ENCODE assay signal across 1 fruit fly cellular context in genomic region chrX:15063404-15064062, dm6.
TF ChIP-seq lines count a peak whose summit lies in the region.

TSS of gene hiw (minus strand) at chrX:15063429.
TSS of gene ND-B18 (plus strand) at chrX:15063733.

TF ChIP-seq in whole organism, embryonic, 481 proteins besides CTCF, POLR2A, EP300 and RAD21 (continued from another document):
- TF ChIP-seq hkb (optimal IDR thresholded peaks at IDR 0.05; lab: Kevin White, UChicago) (no peak), hkb (GFP tag; IDR thresholded peaks at IDR 0.05; lab: Robert Waterston, UW) (0 out of 2 replicates have a peak, but pooled peaks have one; percentile 15), CG14014 (GFP tag; IDR thresholded peaks at IDR 0.05; lab: Robert Waterston, UW) (no peak), Med (GFP tag; lab: Kevin White, UChicago) (peak; percentile 82), jigr1 (GFP tag; IDR thresholded peaks at IDR 0.05; lab: Robert Waterston, UW) (no peak), Kr (GFP tag; optimal IDR thresholded peaks at IDR 0.05; lab: Kevin White, UChicago) (no peak), bsh (GFP tag; optimal IDR thresholded peaks at IDR 0.05; lab: Kevin White, UChicago) (no peak), Dip2 (GFP tag; IDR thresholded peaks at IDR 0.05; lab: Robert Waterston, UW) (no peak), CG4707 (GFP tag; optimal IDR thresholded peaks at IDR 0.05; lab: Kevin White, UChicago) (no peak), CG12391 (tag; optimal IDR thresholded peaks at IDR 0.05; lab: Kevin White, UChicago) (peak; percentile 8), CG16779 (GFP tag; IDR thresholded peaks at IDR 0.05; lab: Robert Waterston, UW) (no peak), dimm (GFP tag; IDR thresholded peaks at IDR 0.05; lab: Robert Waterston, UW) (no peak), tx (GFP tag; optimal IDR thresholded peaks at IDR 0.05; lab: Kevin White, UChicago) (no peak), lmd (GFP tag; IDR thresholded peaks at IDR 0.05; lab: Robert Waterston, UW) (no peak), CG5245 (GFP tag; optimal IDR thresholded peaks at IDR 0.05; lab: Kevin White, UChicago) (no peak), cad (GFP tag; optimal IDR thresholded peaks at IDR 0.05; lab: Kevin White, UChicago) (no peak), salm (tag; optimal IDR thresholded peaks at IDR 0.05; lab: Kevin White, UChicago) (no peak), Antp (GFP tag; optimal IDR thresholded peaks at IDR 0.05; lab: Kevin White, UChicago) (peak; percentile 10), CG7357 (GFP tag; IDR thresholded peaks at IDR 0.05; lab: Robert Waterston, UW) (no peak), CG11247 (GFP tag; IDR thresholded peaks at IDR 0.05; lab: Robert Waterston, UW) (no peak), Fer1 (GFP tag; optimal IDR thresholded peaks at IDR 0.05; lab: Kevin White, UChicago) (peak; percentile 47), ATbp (GFP tag; optimal IDR thresholded peaks at IDR 0.05; lab: Kevin White, UChicago) (no peak), Xrp1 (GFP tag; IDR thresholded peaks at IDR 0.05; lab: Robert Waterston, UW) (no peak), sima (GFP tag; optimal IDR thresholded peaks at IDR 0.05; lab: Kevin White, UChicago) (no peak), Pdp1 (GFP tag; optimal IDR thresholded peaks at IDR 0.05; lab: Kevin White, UChicago) (peak in 1 of 2 experiments; percentile 93), CG14441 (GFP tag; IDR thresholded peaks at IDR 0.05; lab: Robert Waterston, UW) (no peak), CG13123 (GFP tag; optimal IDR thresholded peaks at IDR 0.05; lab: Kevin White, UChicago) (no peak), CG10431 (GFP tag; optimal IDR thresholded peaks at IDR 0.05; lab: Kevin White, UChicago) (no peak), CG7271 (tag; optimal IDR thresholded peaks at IDR 0.05; lab: Kevin White, UChicago) (no peak), repo (GFP tag; optimal IDR thresholded peaks at IDR 0.05; lab: Kevin White, UChicago) (no peak), Sox100B (GFP tag; optimal IDR thresholded peaks at IDR 0.05; lab: Kevin White, UChicago) (no peak), pnt (GFP tag; optimal IDR thresholded peaks at IDR 0.05; lab: Kevin White, UChicago) (no peak), wek (GFP tag; optimal IDR thresholded peaks at IDR 0.05; lab: Kevin White, UChicago) (no peak), CG6175 (GFP tag; IDR thresholded peaks at IDR 0.05; lab: Robert Waterston, UW) (no peak), run (tag; optimal IDR thresholded peaks at IDR 0.05; lab: Kevin White, UChicago) (no peak), yki (optimal IDR thresholded peaks at IDR 0.05; lab: Kevin White, UChicago) (no peak), slp2 (GFP tag; optimal IDR thresholded peaks at IDR 0.05; lab: Kevin White, UChicago) (peak; percentile 24), peb (GFP tag; IDR thresholded peaks at IDR 0.05; lab: Robert Waterston, UW) (no peak), dpn (GFP tag; optimal IDR thresholded peaks at IDR 0.05; lab: Kevin White, UChicago) (peak; percentile 26 to 29), C15 (GFP tag; IDR thresholded peaks at IDR 0.05; lab: Robert Waterston, UW) (no peak), vfl (GFP tag; optimal IDR thresholded peaks at IDR 0.05; lab: Kevin White, UChicago) (no peak), CG6813 (GFP tag; optimal IDR thresholded peaks at IDR 0.05; lab: Kevin White, UChicago) (no peak), dmrt99B (tag; optimal IDR thresholded peaks at IDR 0.05; lab: Kevin White, UChicago) (no peak), CG2889 (GFP tag; IDR thresholded peaks at IDR 0.05; lab: Robert Waterston, UW) (no peak), cg (GFP tag; optimal IDR thresholded peaks at IDR 0.05; lab: Kevin White, UChicago) (no peak), ci (GFP tag; IDR thresholded peaks at IDR 0.05; lab: Robert Waterston, UW) (0 out of 3 replicates have a peak, but pooled peaks have one; percentile 47), scrt (GFP tag; optimal IDR thresholded peaks at IDR 0.05; lab: Kevin White, UChicago) (no peak), CG31441 (GFP tag; IDR thresholded peaks at IDR 0.05; lab: Robert Waterston, UW) (no peak), fu2 (GFP tag; optimal IDR thresholded peaks at IDR 0.05; lab: Kevin White, UChicago) (no peak), az2 (GFP tag; optimal IDR thresholded peaks at IDR 0.05; lab: Kevin White, UChicago) (no peak), oc (tag; optimal IDR thresholded peaks at IDR 0.05; lab: Kevin White, UChicago) (no peak), CG14667 (GFP tag; IDR thresholded peaks at IDR 0.05; lab: Robert Waterston, UW) (no peak), CG2199 (GFP tag; IDR thresholded peaks at IDR 0.05; lab: Robert Waterston, UW) (no peak), CG2120 (GFP tag; optimal IDR thresholded peaks at IDR 0.05; lab: Kevin White, UChicago) (peak; percentile 21), Atf6 (GFP tag; IDR thresholded peaks at IDR 0.05; lab: Robert Waterston, UW) (no peak), Elba2 (GFP tag; optimal IDR thresholded peaks at IDR 0.05; lab: Kevin White, UChicago) (no peak), Hand (GFP tag; optimal IDR thresholded peaks at IDR 0.05; lab: Kevin White, UChicago) (no peak), CG17385 (GFP tag; optimal IDR thresholded peaks at IDR 0.05; lab: Kevin White, UChicago) (peak; percentile 96), gt (GFP tag; IDR thresholded peaks at IDR 0.05; lab: Robert Waterston, UW) (no peak), onecut (GFP tag; IDR thresholded peaks at IDR 0.05; lab: Robert Waterston, UW) (no peak), CG43689 (GFP tag; IDR thresholded peaks at IDR 0.05; lab: Robert Waterston, UW) (no peak), bowl (GFP tag; IDR thresholded peaks at IDR 0.05; lab: Robert Waterston, UW) (no peak), tna (GFP tag; IDR thresholded peaks at IDR 0.05; lab: Robert Waterston, UW; ENCODE audit: partially characterized antibody) (no peak), CG15269 (tag; optimal IDR thresholded peaks at IDR 0.05; lab: Kevin White, UChicago) (no peak), schlank (tag; optimal IDR thresholded peaks at IDR 0.05; lab: Kevin White, UChicago) (no peak), kah (GFP tag; optimal IDR thresholded peaks at IDR 0.05; lab: Kevin White, UChicago) (no peak), CG15601 (tag; optimal IDR thresholded peaks at IDR 0.05; lab: Kevin White, UChicago) (peak; percentile 12), amos (GFP tag; IDR thresholded peaks at IDR 0.05; lab: Robert Waterston, UW; ENCODE audit: partially characterized antibody) (peak; percentile 38; the same call in 1 of the 2 replicates), btn (GFP tag; optimal IDR thresholded peaks at IDR 0.05; lab: Kevin White, UChicago) (no peak), nom (GFP tag; optimal IDR thresholded peaks at IDR 0.05; lab: Kevin White, UChicago) (no peak), CG17186 (GFP tag; optimal IDR thresholded peaks at IDR 0.05; lab: Kevin White, UChicago) (peak; percentile 61), CG2116 (GFP tag; optimal IDR thresholded peaks at IDR 0.05; lab: Kevin White, UChicago) (peak; percentile 47), sqz (GFP tag; optimal IDR thresholded peaks at IDR 0.05; lab: Kevin White, UChicago) (no peak), CG18619 (GFP tag; optimal IDR thresholded peaks at IDR 0.05; lab: Kevin White, UChicago) (no peak), CG9817 (tag; optimal IDR thresholded peaks at IDR 0.05; lab: Kevin White, UChicago) (peak; percentile 8), CG8089 (GFP tag; optimal IDR thresholded peaks at IDR 0.05; lab: Kevin White, UChicago) (no peak), croc (GFP tag; conservative IDR thresholded peaks at IDR 0.05; lab: Robert Waterston, UW) (no peak), zen (tag; optimal IDR thresholded peaks at IDR 0.05; lab: Kevin White, UChicago) (no peak), Jarid2 (GFP tag; optimal IDR thresholded peaks at IDR 0.05; lab: Kevin White, UChicago) (no peak), usp (GFP tag; optimal IDR thresholded peaks at IDR 0.05; lab: Kevin White, UChicago) (no peak), fd3F (GFP tag; optimal IDR thresholded peaks at IDR 0.05; lab: Kevin White, UChicago) (no peak), Max (GFP tag; optimal IDR thresholded peaks at IDR 0.05; lab: Kevin White, UChicago) (no peak), Taf1 (GFP tag; IDR thresholded peaks at IDR 0.05; lab: Robert Waterston, UW) (no peak), hth (optimal IDR thresholded peaks at IDR 0.05; lab: Kevin White, UChicago) (no peak), TFAM (GFP tag; optimal IDR thresholded peaks at IDR 0.05; lab: Kevin White, UChicago) (no peak), CG3726 (GFP tag; IDR thresholded peaks at IDR 0.05; lab: Robert Waterston, UW) (no peak), CG34376 (GFP tag; optimal IDR thresholded peaks at IDR 0.05; lab: Kevin White, UChicago) (no peak), CG9932 (GFP tag; IDR thresholded peaks at IDR 0.05; lab: Robert Waterston, UW) (peak; percentile 23; the same call in 1 of the 2 replicates), CG42726 (GFP tag; IDR thresholded peaks at IDR 0.05; lab: Robert Waterston, UW; ENCODE audit: partially characterized antibody) (no peak), CG15514 (GFP tag; optimal IDR thresholded peaks at IDR 0.05; lab: Kevin White, UChicago) (peak; percentile 56), ap (GFP tag; IDR thresholded peaks at IDR 0.05; lab: Robert Waterston, UW) (no peak), vvl (GFP tag; IDR thresholded peaks at IDR 0.05; lab: Robert Waterston, UW) (0 out of 2 replicates have a peak, but pooled peaks have one; percentile 12), CG15011 (GFP tag; optimal IDR thresholded peaks at IDR 0.05; lab: Kevin White, UChicago) (no peak), fd96Cb (tag; optimal IDR thresholded peaks at IDR 0.05; lab: Kevin White, UChicago) (no peak), CG4820 (GFP tag; optimal IDR thresholded peaks at IDR 0.05; lab: Kevin White, UChicago) (no peak), Sox102F (GFP tag; optimal IDR thresholded peaks at IDR 0.05; lab: Kevin White, UChicago) (no peak), CG2712 (tag; optimal IDR thresholded peaks at IDR 0.05; lab: Kevin White, UChicago) (peak; percentile 28), inv (GFP tag; IDR thresholded peaks at IDR 0.05; lab: Robert Waterston, UW; ENCODE audit: partially characterized antibody) (peak; percentile 24; the same call in 1 of the 2 replicates), CG7556 (GFP tag; optimal IDR thresholded peaks at IDR 0.05; lab: Kevin White, UChicago) (peak; percentile 4), Ets65A (GFP tag; lab: Kevin White, UChicago) (peak; percentile 91)
